Fruit fly (Drosophila melanogaster): ENCODE measurements around the gene HP1D3csd.

- TF ChIP-seq OdsH (GFP tag; optimal IDR thresholded peaks at IDR 0.05): no peak
- TF ChIP-seq CG10669 (GFP tag; optimal IDR thresholded peaks at IDR 0.05): no peak
- no peak for TF ChIP-seq Blimp-1 (GFP tag; optimal IDR thresholded peaks at IDR 0.05)
- TF ChIP-seq CG6792 (GFP tag; optimal IDR thresholded peaks at IDR 0.05): no peak
- no peak for TF ChIP-seq CG4318 (GFP tag; optimal IDR thresholded peaks at IDR 0.05)
- TF ChIP-seq Smox (GFP tag; optimal IDR thresholded peaks at IDR 0.05): no peak
- TF ChIP-seq Hr4 (GFP tag; optimal IDR thresholded peaks at IDR 0.05): no peak
Observed at dm6 chrX:19170791-19171190, 19.2 kb upstream of the HP1D3csd start, which contains the start of gene Inx5.

Measured in whole organism, prepupa.